Fruit fly (Drosophila melanogaster) whole organism, prepupa: ENCODE results near the gene Pdhb.

Experiments
- CG10669 ChIP-seq: fragments of 200-800 bp; sonication (Bioruptor generic); optimal IDR thresholded peaks from 3 replicates; lab custom pipeline; 2018; ENCODE audit warnings: missing biosample characterization, mild to moderate bottlenecking, missing genetic modification characterization, moderate library complexity
- CG15336 ChIP-seq: fragments of 200-800 bp; sonication (Bioruptor generic); IDR thresholded peaks from 2 replicates; pipeline ENCODE4 v1.3.6; 2022; ENCODE audit warnings: missing biosample characterization, missing genetic modification characterization
- CG1621 ChIP-seq: fragments of 200-800 bp; sonication (Bioruptor generic); optimal IDR thresholded peaks from 3 replicates; lab custom pipeline; 2018; ENCODE audit warnings: missing biosample characterization, mild to moderate bottlenecking, missing genetic modification characterization
- CG16779 ChIP-seq: fragments of 200-800 bp; sonication (Bioruptor generic); optimal IDR thresholded peaks from 3 replicates; lab custom pipeline; 2017; ENCODE audit warnings: missing biosample characterization, mild to moderate bottlenecking, missing genetic modification characterization
- CG32006 ChIP-seq: fragments of 200-800 bp; sonication (Bioruptor generic); optimal IDR thresholded peaks from 3 replicates; lab custom pipeline; 2017; ENCODE audit warnings: missing biosample characterization, mild to moderate bottlenecking, missing genetic modification characterization
- CG3919 ChIP-seq: fragments of 200-800 bp; sonication (Bioruptor generic); optimal IDR thresholded peaks from 3 replicates; lab custom pipeline; 2016; ENCODE audit warnings: missing biosample characterization, missing genetic modification characterization
- CG4318 ChIP-seq: fragments of 200-800 bp; sonication (Bioruptor generic); optimal IDR thresholded peaks from 3 replicates; lab custom pipeline; 2017; ENCODE audit warnings: missing biosample characterization, mild to moderate bottlenecking, missing genetic modification characterization
- CG6163 ChIP-seq: fragments of 200-800 bp; sonication (Bioruptor generic); IDR thresholded peaks from 3 replicates; pipeline ENCODE4 v1.3.6; 2022; ENCODE audit warnings: missing biosample characterization, missing genetic modification characterization
- CG6808 ChIP-seq: fragments of 200-800 bp; sonication (Bioruptor generic); optimal IDR thresholded peaks from 3 replicates; lab custom pipeline; 2017; ENCODE audit warnings: missing biosample characterization, missing genetic modification characterization, mild to moderate bottlenecking, moderate library complexity, missing genetic modification reagents
- CG6854 ChIP-seq: fragments of 200-800 bp; sonication (Bioruptor generic); optimal IDR thresholded peaks from 2 replicates; lab custom pipeline; 2017; ENCODE audit warnings: missing biosample characterization, mild to moderate bottlenecking, missing genetic modification characterization
- CG7368 ChIP-seq: fragments of 200-800 bp; sonication (Bioruptor generic); optimal IDR thresholded peaks from 3 replicates; lab custom pipeline; 2016; ENCODE audit warnings: missing biosample characterization, missing genetic modification characterization
- CG9139 ChIP-seq: fragments of 200-800 bp; sonication (Bioruptor generic); optimal IDR thresholded peaks from 3 replicates; lab custom pipeline; 2017; ENCODE audit warnings: missing biosample characterization, mild to moderate bottlenecking, missing genetic modification characterization
- Eip75B ChIP-seq: fragments of 200-800 bp; sonication (Bioruptor generic); optimal IDR thresholded peaks from 3 replicates; lab custom pipeline; 2016; ENCODE audit warnings: missing biosample characterization, missing genetic modification characterization
- Eip78C ChIP-seq: fragments of 200-800 bp; sonication (Bioruptor generic); peaks from one replicate; lab custom pipeline; 2016; ENCODE audit warnings: missing biosample characterization, missing genetic modification characterization
- Eip93F ChIP-seq: fragments of 200-800 bp; sonication (Bioruptor generic); optimal IDR thresholded peaks from 2 replicates; lab custom pipeline; 2016; ENCODE audit warnings: missing biosample characterization, mild to moderate bottlenecking, missing genetic modification characterization
- Ets21C ChIP-seq: fragments of 200-800 bp; sonication (Bioruptor generic); optimal IDR thresholded peaks from 3 replicates; lab custom pipeline; 2016; ENCODE audit warnings: missing biosample characterization, missing genetic modification characterization
- Gug ChIP-seq: fragments of 200-800 bp; sonication (Bioruptor generic); IDR thresholded peaks from 2 replicates; pipeline ENCODE4 v1.3.6; 2022; ENCODE audit warnings: missing biosample characterization, missing genetic modification characterization
- Hr39 ChIP-seq: fragments of 200-800 bp; sonication (Bioruptor generic); optimal IDR thresholded peaks from 2 replicates; lab custom pipeline; 2016; ENCODE audit warnings: missing biosample characterization, missing genetic modification characterization
- Lpt ChIP-seq: fragments of 200-800 bp; sonication (Bioruptor generic); optimal IDR thresholded peaks from 3 replicates; lab custom pipeline; 2016; ENCODE audit warnings: missing biosample characterization, missing genetic modification characterization
- OdsH ChIP-seq: fragments of 200-800 bp; sonication (Bioruptor generic); optimal IDR thresholded peaks from 3 replicates; lab custom pipeline; 2016; ENCODE audit warnings: missing biosample characterization, missing genetic modification characterization
- Sox102F ChIP-seq: fragments of 200-800 bp; sonication (Bioruptor generic); optimal IDR thresholded peaks from 2 replicates; lab custom pipeline; 2016; ENCODE audit warnings: missing biosample characterization, mild to moderate bottlenecking, missing genetic modification characterization
- Sox14 ChIP-seq: fragments of 200-800 bp; sonication (Bioruptor generic); optimal IDR thresholded peaks from 3 replicates; lab custom pipeline; 2016; ENCODE audit warnings: missing biosample characterization, missing genetic modification characterization
- cyc ChIP-seq: fragments of 200-800 bp; sonication (Bioruptor generic); optimal IDR thresholded peaks from 3 replicates; lab custom pipeline; 2016; ENCODE audit warnings: missing biosample characterization, missing genetic modification characterization
- dac ChIP-seq: fragments of 200-800 bp; sonication (Bioruptor generic); optimal IDR thresholded peaks from 2 replicates; lab custom pipeline; 2017; ENCODE audit warnings: missing biosample characterization, mild to moderate bottlenecking, missing genetic modification characterization
- dsx ChIP-seq: fragments of 200-800 bp; optimal IDR thresholded peaks from 3 replicates; lab custom pipeline; 2019; ENCODE audit warnings: missing biosample characterization, mild to moderate bottlenecking, missing genetic modification characterization, moderate library complexity; ENCODE audit not compliant: poor library complexity, severe bottlenecking
- eg ChIP-seq: fragments of 200-800 bp; sonication (Bioruptor generic); IDR thresholded peaks from 3 replicates; pipeline ENCODE4 v1.3.6; 2022; ENCODE audit warnings: missing biosample characterization, missing genetic modification characterization
- fd85E ChIP-seq: fragments of 200-800 bp; sonication (Bioruptor generic); optimal IDR thresholded peaks from 3 replicates; lab custom pipeline; 2016; ENCODE audit warnings: missing biosample characterization, missing genetic modification characterization
- fkh ChIP-seq: fragments of 200-800 bp; sonication (Bioruptor generic); optimal IDR thresholded peaks from 3 replicates; lab custom pipeline; 2017; ENCODE audit warnings: missing biosample characterization, mild to moderate bottlenecking, missing genetic modification characterization, moderate library complexity
- lz ChIP-seq: fragments of 200-800 bp; sonication (Bioruptor generic); optimal IDR thresholded peaks from 3 replicates; lab custom pipeline; 2016; ENCODE audit warnings: missing biosample characterization, missing genetic modification characterization
- ss ChIP-seq, 2 experiments: fragments of 200-800 bp; sonication (Bioruptor generic); optimal IDR thresholded peaks; 2 replicates in 1 of 2; 3 replicates in 1 of 2; lab custom pipeline; 2017 to 2018; ENCODE audit warnings: mild to moderate bottlenecking in 2 of 2, missing biosample characterization in 2 of 2, missing genetic modification characterization in 2 of 2, moderate library complexity in 1 of 2
- svp ChIP-seq: fragments of 200-800 bp; sonication (Bioruptor generic); peaks from one replicate; lab custom pipeline; 2016; ENCODE audit warnings: missing biosample characterization, missing genetic modification characterization
- vri ChIP-seq: fragments of 200-800 bp; sonication (Bioruptor generic); optimal IDR thresholded peaks from 3 replicates; lab custom pipeline; 2016; ENCODE audit warnings: missing biosample characterization, mild to moderate bottlenecking, missing genetic modification characterization

The Pdhb gene

dm6 chr3R:29083459-29084457 is 29.1 kb upstream of the Pdhb start (continued):
- TF ChIP-seq vri (GFP tag; lab: Kevin White, UChicago): peak; percentile 4
- no peak for TF ChIP-seq Gug (GFP tag; lab: Robert Waterston, UW)
- peak; percentile 12 for TF ChIP-seq cyc (GFP tag; lab: Kevin White, UChicago)
- peak in 1 of 2 experiments; percentile 7 for TF ChIP-seq ss (GFP tag; optimal IDR thresholded peaks at IDR 0.05; lab: Kevin White, UChicago)
- peak; percentile 37 for TF ChIP-seq Sox14
- TF ChIP-seq CG7368 (GFP tag; lab: Kevin White, UChicago): peak; percentile 13
- TF ChIP-seq Eip75B: peak; percentile 3
- 0 out of 2 replicates have a peak, but pooled peaks have one; percentile 13 for TF ChIP-seq CG15336 (GFP tag; lab: Robert Waterston, UW)
- TF ChIP-seq CG6808: peak; percentile 33
- peak; percentile 40 for TF ChIP-seq OdsH (GFP tag; lab: Kevin White, UChicago)

- no peak for TF ChIP-seq fd85E
- no peak for TF ChIP-seq dac
- no peak for TF ChIP-seq CG1621 (tag; lab: Kevin White, UChicago)
- TF ChIP-seq Lpt (GFP tag; lab: Kevin White, UChicago): no peak
- peak in 1 of 2 experiments; percentile 63 for TF ChIP-seq ss (GFP tag; optimal IDR thresholded peaks at IDR 0.05; lab: Kevin White, UChicago)
- no peak for TF ChIP-seq vri (GFP tag; lab: Kevin White, UChicago)
- TF ChIP-seq CG10669 (GFP tag; lab: Kevin White, UChicago): no peak
- no peak for TF ChIP-seq CG6163 (GFP tag; lab: Robert Waterston, UW)
- no peak for TF ChIP-seq Sox102F (GFP tag; lab: Kevin White, UChicago)
- no peak for TF ChIP-seq Sox14
- TF ChIP-seq Eip78C (GFP tag; lab: Kevin White, UChicago): no peak
- no peak for TF ChIP-seq lz (GFP tag; lab: Kevin White, UChicago)
- no peak for TF ChIP-seq CG4318 (GFP tag; lab: Kevin White, UChicago)
- TF ChIP-seq fkh (GFP tag; lab: Kevin White, UChicago): peak; percentile 49
- TF ChIP-seq Ets21C (GFP tag; lab: Kevin White, UChicago): no peak
These were observed 26.0 kb upstream of the Pdhb start for dm6 chr3R:29086896-29087295.

dm6 chr3R:29087302-29087782 is 25.5 kb upstream of the Pdhb start:
- TF ChIP-seq Eip93F (GFP tag; lab: Kevin White, UChicago) (no peak), Eip78C (GFP tag; lab: Kevin White, UChicago) (peak; percentile 35)

dm6 chr3R:29087926-29088487 is 24.9 kb upstream of the Pdhb start:
- TF ChIP-seq CG3919 (GFP tag; lab: Kevin White, UChicago) (peak; percentile 38), Eip78C (GFP tag; lab: Kevin White, UChicago) (peak; percentile 56), Hr39 (GFP tag; lab: Kevin White, UChicago) (no peak), CG32006 (GFP tag; lab: Kevin White, UChicago) (no peak), eg (GFP tag; lab: Robert Waterston, UW) (peak; percentile 39; the same call in 1 of the 3 replicates), CG16779 (tag; lab: Kevin White, UChicago) (peak; percentile 10), CG6854 (peak; percentile 22), CG6163 (GFP tag; lab: Robert Waterston, UW) (peak; percentile 77), fd85E (peak; percentile 8), CG15336 (GFP tag; lab: Robert Waterston, UW) (no peak), CG6808 (peak; percentile 47), Lpt (GFP tag; lab: Kevin White, UChicago) (peak; percentile 46), svp (GFP tag; lab: Kevin White, UChicago) (peak; percentile 65), dsx (GFP tag; lab: Kevin White, UChicago) (no peak), CG9139 (GFP tag; lab: Kevin White, UChicago) (peak; percentile 19), CG1621 (tag; lab: Kevin White, UChicago) (peak; percentile 15), ss (GFP tag; optimal IDR thresholded peaks at IDR 0.05; lab: Kevin White, UChicago) (peak; percentile 16 to 63)
